Worm (Caenorhabditis elegans) whole organism, late embryonic: ENCODE results near the gene Y75B8A.32.
A peak's percentile ranks its signal among the peaks of the same experiment; 100 is the strongest.

Experiments
- Y22D7AL.16 ChIP-seq: sonication (generic microtip); optimal IDR thresholded peaks from 2 replicates; lab custom pipeline; 2016; ENCODE audit warnings: missing genetic modification characterization, missing compliant biosample characterization
- ceh-14 ChIP-seq: sonication (generic microtip); optimal IDR thresholded peaks from 2 replicates; lab custom pipeline; 2016; ENCODE audit warnings: missing genotype, missing genetic modification characterization, missing compliant biosample characterization
- ceh-19 ChIP-seq: fragments of 200-800 bp; sonication (Bioruptor generic); optimal IDR thresholded peaks from 2 replicates; lab custom pipeline; 2018; ENCODE audit warnings: mild to moderate bottlenecking, missing genetic modification characterization, missing compliant biosample characterization
- ceh-22 ChIP-seq: sonication (generic microtip); optimal IDR thresholded peaks from 2 replicates; lab custom pipeline; 2017; ENCODE audit warnings: missing biosample characterization, missing genetic modification characterization
- ceh-30 ChIP-seq: fragments of 150-350 bp; optimal IDR thresholded peaks from 2 replicates; lab custom pipeline; 2014; ENCODE audit warnings: missing biosample characterization, missing genetic modification characterization
- ceh-45 ChIP-seq: fragments of 200-800 bp; sonication (Bioruptor generic); IDR thresholded peaks from 2 replicates; pipeline ENCODE4 v1.3.6; 2022; ENCODE audit warnings: missing genetic modification reagents, missing genetic modification characterization, missing compliant biosample characterization
- ceh-48 ChIP-seq: sonication (generic microtip); optimal IDR thresholded peaks from 2 replicates; lab custom pipeline; 2016; ENCODE audit warnings: missing genetic modification characterization, inconsistent platforms, missing compliant biosample characterization
- che-1 ChIP-seq: sonication (generic microtip); optimal IDR thresholded peaks from 2 replicates; lab custom pipeline; 2016; ENCODE audit warnings: mild to moderate bottlenecking, missing genetic modification characterization, missing compliant biosample characterization
- elt-2 ChIP-seq: sonication (generic microtip); optimal IDR thresholded peaks from 2 replicates; lab custom pipeline; 2016; ENCODE audit warnings: missing genetic modification reagents, missing genetic modification characterization, missing compliant biosample characterization
- elt-4 ChIP-seq: sonication (generic microtip); optimal IDR thresholded peaks from 2 replicates; lab custom pipeline; 2016; ENCODE audit warnings: missing genetic modification characterization, missing compliant biosample characterization
- hlh-13 ChIP-seq: fragments of 200-800 bp; sonication (Bioruptor generic); optimal IDR thresholded peaks from 2 replicates; lab custom pipeline; 2018; ENCODE audit warnings: mild to moderate bottlenecking, missing genetic modification characterization, missing compliant biosample characterization
- hlh-15 ChIP-seq: sonication (generic microtip); optimal IDR thresholded peaks from 2 replicates; lab custom pipeline; 2016; ENCODE audit warnings: missing genetic modification characterization, missing compliant biosample characterization
- hlh-6 ChIP-seq: sonication (generic microtip); optimal IDR thresholded peaks from 2 replicates; lab custom pipeline; 2016; ENCODE audit warnings: missing genotype, missing genetic modification characterization, missing compliant biosample characterization
- hlh-8 ChIP-seq: sonication (generic microtip); optimal IDR thresholded peaks from 2 replicates; lab custom pipeline; 2016; ENCODE audit warnings: missing genotype, missing genetic modification characterization, missing compliant biosample characterization
- lim-6 ChIP-seq: sonication (generic microtip); optimal IDR thresholded peaks from 2 replicates; lab custom pipeline; 2016; ENCODE audit warnings: missing genetic modification characterization, missing compliant biosample characterization
- mec-3 ChIP-seq: sonication (generic microtip); optimal IDR thresholded peaks from 2 replicates; lab custom pipeline; 2016; ENCODE audit warnings: borderline replicate concordance, missing genetic modification characterization, missing compliant biosample characterization
- nfya-1 ChIP-seq: sonication (generic microtip); optimal IDR thresholded peaks from 2 replicates; lab custom pipeline; 2017; ENCODE audit warnings: missing genetic modification characterization, mild to moderate bottlenecking, missing compliant biosample characterization, antibody characterized with exemption, moderate library complexity
- npax-4 ChIP-seq: sonication (generic microtip); optimal IDR thresholded peaks from 2 replicates; lab custom pipeline; 2016; ENCODE audit warnings: missing genetic modification characterization, missing compliant biosample characterization
- pag-3 ChIP-seq: sonication (generic microtip); optimal IDR thresholded peaks from 2 replicates; lab custom pipeline; 2016; ENCODE audit warnings: missing compliant biosample characterization, missing genetic modification characterization, borderline replicate concordance
- pax-1 ChIP-seq: fragments of 150-350 bp; optimal IDR thresholded peaks from 2 replicates; lab custom pipeline; 2014; ENCODE audit warnings: missing biosample characterization, missing genetic modification characterization
- rnt-1 ChIP-seq: sonication (generic microtip); optimal IDR thresholded peaks from 2 replicates; lab custom pipeline; 2016; ENCODE audit warnings: missing genetic modification characterization, missing compliant biosample characterization
- sox-2 ChIP-seq: fragments of 200-800 bp; sonication (Bioruptor generic); IDR thresholded peaks from 2 replicates; pipeline ENCODE4 v1.3.6; 2022; ENCODE audit warnings: missing genetic modification reagents, missing genetic modification characterization, missing compliant biosample characterization
- sox-4 ChIP-seq: sonication (generic microtip); optimal IDR thresholded peaks from 2 replicates; lab custom pipeline; 2017; ENCODE audit warnings: mild to moderate bottlenecking, missing genetic modification characterization, inconsistent platforms, missing compliant biosample characterization
- syd-9 ChIP-seq: sonication (generic microtip); optimal IDR thresholded peaks from 2 replicates; lab custom pipeline; 2016; ENCODE audit warnings: mild to moderate bottlenecking, missing genetic modification characterization, moderate library complexity, missing compliant biosample characterization
- tbx-2 ChIP-seq: sonication (generic microtip); optimal IDR thresholded peaks from 2 replicates; lab custom pipeline; 2016; ENCODE audit warnings: missing genetic modification characterization, missing compliant biosample characterization
- ttx-3 ChIP-seq: sonication (generic microtip); optimal IDR thresholded peaks from 2 replicates; lab custom pipeline; 2016; ENCODE audit warnings: missing genetic modification reagents, missing genetic modification characterization, missing compliant biosample characterization
- unc-3 ChIP-seq, 2 experiments: fragments of 200-800 bp in 1 of 2; sonication (Bioruptor generic) in 1 of 2; sonication (generic microtip) in 1 of 2; conservative IDR thresholded peaks in 1 of 2; optimal IDR thresholded peaks in 1 of 2; 2 replicates each; pipeline versions ENCODE4 v1.3.6 to Lab custom; 2016 to 2022; ENCODE audit warnings: missing compliant biosample characterization in 2 of 2, missing genetic modification characterization in 2 of 2, missing genetic modification reagents in 1 of 2
- unc-86 ChIP-seq: sonication (generic microtip); optimal IDR thresholded peaks from 2 replicates; lab custom pipeline; 2016; ENCODE audit warnings: missing genetic modification characterization, missing compliant biosample characterization
- zip-5 ChIP-seq: sonication (generic microtip); optimal IDR thresholded peaks from 2 replicates; lab custom pipeline; 2016; ENCODE audit warnings: missing genetic modification characterization, missing compliant biosample characterization
- ztf-16 ChIP-seq: sonication (generic microtip); optimal IDR thresholded peaks from 2 replicates; lab custom pipeline; 2017; ENCODE audit warnings: missing genetic modification characterization, missing compliant biosample characterization

Y75B8A.32 gene

DNA sequence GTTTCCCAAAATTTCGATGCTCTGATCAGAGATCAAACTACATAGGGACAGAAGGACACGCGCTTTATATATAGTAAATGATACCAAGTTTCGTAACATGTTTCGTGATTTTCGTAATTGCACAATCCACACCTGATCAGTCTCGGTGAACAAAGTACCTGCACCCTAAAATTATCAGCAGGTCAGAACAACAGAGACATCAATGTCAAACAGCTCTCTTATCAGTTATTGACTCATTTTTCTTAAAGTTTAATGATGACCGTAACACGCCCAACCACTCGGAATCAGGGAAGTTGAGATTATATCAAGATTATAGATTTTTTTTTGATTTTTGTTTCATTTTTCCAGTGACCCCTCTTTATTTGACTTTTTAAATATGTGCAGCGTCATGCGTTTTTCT lies 40.9 kb downstream of the Y75B8A.32 start:
- no peak for TF ChIP-seq ceh-19 (GFP tag; lab: Kevin White, UChicago)
- TF ChIP-seq elt-2 (tag; lab: Kevin White, UChicago) = peak; percentile 40

DNA sequence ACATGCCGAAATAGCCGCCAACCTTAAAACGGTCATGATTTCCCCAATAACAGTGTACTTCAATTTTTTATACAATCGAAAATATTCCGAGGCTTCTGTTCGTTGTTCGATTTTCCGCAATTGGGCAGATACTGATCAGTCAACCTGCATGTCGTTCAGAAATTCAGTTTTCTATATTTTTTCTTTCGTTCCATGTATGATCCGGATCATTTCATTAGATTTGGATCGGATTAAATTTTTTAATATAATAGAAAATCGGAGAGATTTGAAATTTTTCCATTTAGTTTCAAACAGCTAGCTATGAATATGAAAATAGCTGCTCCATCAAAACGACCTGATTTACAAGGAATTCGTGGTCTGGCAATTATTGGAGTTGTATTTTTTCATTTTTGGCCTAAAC lies 43.2 kb downstream of the Y75B8A.32 start, which contains the start of gene Y75B8A.37:
Gene Y75B8A.37, plus strand, starts transcription at position 301 of the 400 bp plus-strand sequence.
- TF ChIP-seq hlh-15 (tag; lab: Kevin White, UChicago) (no peak), sox-4 (tag; lab: Kevin White, UChicago) (no peak), ceh-48 (no peak), sox-2 (GFP tag; lab: Robert Waterston, UW) (no peak), hlh-6 (no peak), ttx-3 (tag; lab: Kevin White, UChicago) (no peak), che-1 (tag; lab: Kevin White, UChicago) (no peak), tbx-2 (tag; lab: Kevin White, UChicago) (no peak), lim-6 (tag; lab: Kevin White, UChicago) (no peak), Y22D7AL.16 (tag; lab: Kevin White, UChicago) (no peak), ceh-30 (no peak), unc-3 (GFP tag; conservative IDR thresholded peaks at IDR 0.05; lab: Robert Waterston, UW) (no peak), unc-3 (tag; optimal IDR thresholded peaks at IDR 0.05; lab: Kevin White, UChicago) (no peak), pag-3 (tag; lab: Kevin White, UChicago) (no peak)

DNA sequence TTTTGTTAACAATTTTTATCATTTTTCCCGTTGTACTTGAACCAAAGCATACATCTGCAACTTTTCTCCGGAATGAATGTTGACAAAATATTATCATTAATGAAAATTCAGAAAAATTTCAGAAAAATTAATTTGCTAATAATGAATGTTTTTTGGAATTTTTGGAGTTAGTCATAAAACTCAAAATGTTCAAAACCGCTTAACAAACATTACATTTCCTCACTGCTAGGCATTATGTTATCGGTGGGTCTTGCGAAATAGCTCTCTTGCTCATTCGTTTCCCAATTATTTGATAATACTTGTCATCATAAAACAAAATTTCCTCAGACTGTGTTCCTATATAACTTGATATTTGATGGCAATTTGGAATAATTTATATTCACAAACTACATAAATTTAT lies 45.5 kb downstream of the Y75B8A.32 start, which contains the start of gene Y75B8A.39:
Gene Y75B8A.39, plus strand, starts transcription at position 301 of the 400 bp plus-strand sequence.
- no peak for TF ChIP-seq ttx-3 (tag; lab: Kevin White, UChicago)
- TF ChIP-seq rnt-1 (tag; lab: Kevin White, UChicago) = no peak
- no peak for TF ChIP-seq pax-1 (tag; lab: Kevin White, UChicago)
- no peak for TF ChIP-seq pag-3 (tag; lab: Kevin White, UChicago)
- TF ChIP-seq ztf-16 (tag; lab: Kevin White, UChicago) = no peak
- no peak for TF ChIP-seq zip-5
- TF ChIP-seq syd-9 (tag; lab: Kevin White, UChicago) = no peak
- no peak for TF ChIP-seq hlh-13 (GFP tag; lab: Kevin White, UChicago)

DNA sequence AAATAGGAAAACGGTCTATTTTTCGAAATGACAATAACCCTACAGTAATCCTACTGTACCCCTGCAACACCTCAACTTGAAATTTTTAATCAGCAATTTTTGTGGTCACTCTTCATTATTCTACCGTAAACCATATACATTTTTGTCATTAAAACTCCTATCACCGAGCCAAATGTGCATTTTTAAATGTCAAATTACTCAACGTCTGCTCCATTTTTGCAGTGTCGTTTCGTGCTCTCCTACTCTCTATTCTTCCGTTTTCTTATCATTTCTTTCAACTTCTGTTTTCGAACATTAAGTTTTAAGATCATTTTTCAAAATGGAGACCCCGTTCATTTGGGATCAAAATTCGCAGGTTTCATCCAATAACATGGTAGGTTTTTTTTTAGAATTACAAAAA lies 50.9 kb downstream of the Y75B8A.32 start, which contains the start of gene pqn-92:
Gene pqn-92, plus strand, starts transcription at position 307 of the 400 bp plus-strand sequence.
- TF ChIP-seq Y22D7AL.16 (tag; lab: Kevin White, UChicago) (no peak), ceh-30 (no peak), unc-86 (tag; lab: Kevin White, UChicago) (no peak), npax-4 (tag; lab: Kevin White, UChicago) (no peak), ceh-22 (tag; lab: Kevin White, UChicago) (no peak), nfya-1 (tag; lab: Kevin White, UChicago) (no peak), zip-5 (no peak), ceh-48 (no peak), elt-4 (tag; lab: Kevin White, UChicago) (no peak), mec-3 (no peak), hlh-8 (no peak), ceh-14 (tag; lab: Kevin White, UChicago) (no peak), che-1 (tag; lab: Kevin White, UChicago) (no peak), sox-4 (tag; lab: Kevin White, UChicago) (no peak), ceh-45 (no peak), syd-9 (tag; lab: Kevin White, UChicago) (no peak)
